Fruit fly (Drosophila melanogaster) whole organism, prepupa: ENCODE measurements around the gene CG15625.

Source experiments
- Blimp-1 ChIP-seq: fragments of 200-800 bp; sonication (Bioruptor generic); optimal IDR thresholded peaks from 3 replicates; lab custom pipeline; 2017; ENCODE audit warnings: missing biosample characterization, missing genetic modification characterization, mild to moderate bottlenecking, moderate library complexity, missing genetic modification reagents
- CG10631 ChIP-seq: fragments of 200-800 bp; sonication (Bioruptor generic); optimal IDR thresholded peaks from 2 replicates; lab custom pipeline; 2016; ENCODE audit warnings: missing biosample characterization, missing genetic modification characterization
- CG11294 ChIP-seq: fragments of 200-800 bp; sonication (Bioruptor generic); IDR thresholded peaks from 2 replicates; pipeline ENCODE4 v1.3.6; 2022; ENCODE audit warnings: missing biosample characterization, missing genetic modification characterization
- CG11762 ChIP-seq: fragments of 200-800 bp; sonication (Bioruptor generic); optimal IDR thresholded peaks from 3 replicates; lab custom pipeline; 2016; ENCODE audit warnings: missing biosample characterization, missing genetic modification characterization; ENCODE audit not compliant: insufficient read depth
- CG15336 ChIP-seq: fragments of 200-800 bp; sonication (Bioruptor generic); IDR thresholded peaks from 2 replicates; pipeline ENCODE4 v1.3.6; 2022; ENCODE audit warnings: missing biosample characterization, missing genetic modification characterization
- CG1621 ChIP-seq: fragments of 200-800 bp; sonication (Bioruptor generic); optimal IDR thresholded peaks from 3 replicates; lab custom pipeline; 2018; ENCODE audit warnings: missing biosample characterization, mild to moderate bottlenecking, missing genetic modification characterization
- CG16779 ChIP-seq: fragments of 200-800 bp; sonication (Bioruptor generic); optimal IDR thresholded peaks from 3 replicates; lab custom pipeline; 2017; ENCODE audit warnings: missing biosample characterization, mild to moderate bottlenecking, missing genetic modification characterization
- CG3032 ChIP-seq: fragments of 200-800 bp; optimal IDR thresholded peaks from 2 replicates; lab custom pipeline; 2019; ENCODE audit warnings: missing biosample characterization, mild to moderate bottlenecking, missing genetic modification characterization, moderate library complexity
- CG31627 ChIP-seq: fragments of 200-800 bp; sonication (Bioruptor generic); optimal IDR thresholded peaks from 3 replicates; lab custom pipeline; 2016; ENCODE audit warnings: missing biosample characterization, missing genetic modification characterization
- CG34406 ChIP-seq: fragments of 200-800 bp; sonication (Bioruptor generic); optimal IDR thresholded peaks from 3 replicates; lab custom pipeline; 2016; ENCODE audit warnings: missing biosample characterization, missing genetic modification characterization
- CG3919 ChIP-seq: fragments of 200-800 bp; sonication (Bioruptor generic); optimal IDR thresholded peaks from 3 replicates; lab custom pipeline; 2016; ENCODE audit warnings: missing biosample characterization, missing genetic modification characterization
- CG4318 ChIP-seq: fragments of 200-800 bp; sonication (Bioruptor generic); optimal IDR thresholded peaks from 3 replicates; lab custom pipeline; 2017; ENCODE audit warnings: missing biosample characterization, mild to moderate bottlenecking, missing genetic modification characterization
- CG6163 ChIP-seq: fragments of 200-800 bp; sonication (Bioruptor generic); IDR thresholded peaks from 3 replicates; pipeline ENCODE4 v1.3.6; 2022; ENCODE audit warnings: missing biosample characterization, missing genetic modification characterization
- CG6276 ChIP-seq: fragments of 200-800 bp; sonication (Bioruptor generic); optimal IDR thresholded peaks from 2 replicates; lab custom pipeline; 2017; ENCODE audit warnings: missing biosample characterization, mild to moderate bottlenecking, missing genetic modification characterization
- CG6792 ChIP-seq: fragments of 200-800 bp; sonication (Bioruptor generic); optimal IDR thresholded peaks from 3 replicates; lab custom pipeline; 2016; ENCODE audit warnings: missing biosample characterization, missing genetic modification characterization
- CG6808 ChIP-seq: fragments of 200-800 bp; sonication (Bioruptor generic); optimal IDR thresholded peaks from 3 replicates; lab custom pipeline; 2017; ENCODE audit warnings: missing biosample characterization, missing genetic modification characterization, mild to moderate bottlenecking, moderate library complexity, missing genetic modification reagents
- CG6854 ChIP-seq: fragments of 200-800 bp; sonication (Bioruptor generic); optimal IDR thresholded peaks from 2 replicates; lab custom pipeline; 2017; ENCODE audit warnings: missing biosample characterization, mild to moderate bottlenecking, missing genetic modification characterization
- CG7368 ChIP-seq: fragments of 200-800 bp; sonication (Bioruptor generic); optimal IDR thresholded peaks from 3 replicates; lab custom pipeline; 2016; ENCODE audit warnings: missing biosample characterization, missing genetic modification characterization
- CG8319 ChIP-seq: fragments of 200-800 bp; sonication (Bioruptor generic); optimal IDR thresholded peaks from 3 replicates; lab custom pipeline; 2016; ENCODE audit warnings: missing biosample characterization, missing genetic modification characterization
- CG8632 ChIP-seq: fragments of 200-800 bp; sonication (Bioruptor generic); optimal IDR thresholded peaks from 3 replicates; lab custom pipeline; 2016; ENCODE audit warnings: missing biosample characterization, missing genetic modification characterization
- CG9139 ChIP-seq: fragments of 200-800 bp; sonication (Bioruptor generic); optimal IDR thresholded peaks from 3 replicates; lab custom pipeline; 2017; ENCODE audit warnings: missing biosample characterization, mild to moderate bottlenecking, missing genetic modification characterization
- Eip75B ChIP-seq: fragments of 200-800 bp; sonication (Bioruptor generic); optimal IDR thresholded peaks from 3 replicates; lab custom pipeline; 2016; ENCODE audit warnings: missing biosample characterization, missing genetic modification characterization
- Eip78C ChIP-seq: fragments of 200-800 bp; sonication (Bioruptor generic); peaks from one replicate; lab custom pipeline; 2016; ENCODE audit warnings: missing biosample characterization, missing genetic modification characterization
- Eip93F ChIP-seq: fragments of 200-800 bp; sonication (Bioruptor generic); optimal IDR thresholded peaks from 2 replicates; lab custom pipeline; 2016; ENCODE audit warnings: missing biosample characterization, mild to moderate bottlenecking, missing genetic modification characterization
- Ets96B ChIP-seq: fragments of 200-800 bp; optimal IDR thresholded peaks from 2 replicates; lab custom pipeline; 2019; ENCODE audit warnings: missing biosample characterization, mild to moderate bottlenecking, missing genetic modification characterization, moderate library complexity
- Gug ChIP-seq: fragments of 200-800 bp; sonication (Bioruptor generic); IDR thresholded peaks from 2 replicates; pipeline ENCODE4 v1.3.6; 2022; ENCODE audit warnings: missing biosample characterization, missing genetic modification characterization
- Hr38 ChIP-seq: sonication (Bioruptor generic); optimal IDR thresholded peaks from 2 replicates; lab custom pipeline; 2016; ENCODE audit warnings: missing biosample characterization, missing genetic modification characterization
- Hr39 ChIP-seq: fragments of 200-800 bp; sonication (Bioruptor generic); optimal IDR thresholded peaks from 2 replicates; lab custom pipeline; 2016; ENCODE audit warnings: missing biosample characterization, missing genetic modification characterization
- Hr4 ChIP-seq: fragments of 200-800 bp; sonication (Bioruptor generic); optimal IDR thresholded peaks from 3 replicates; lab custom pipeline; 2016; ENCODE audit warnings: missing biosample characterization, missing genetic modification characterization
- Lpt ChIP-seq: fragments of 200-800 bp; sonication (Bioruptor generic); optimal IDR thresholded peaks from 3 replicates; lab custom pipeline; 2016; ENCODE audit warnings: missing biosample characterization, missing genetic modification characterization
- Met ChIP-seq: fragments of 200-800 bp; sonication (Bioruptor generic); optimal IDR thresholded peaks from 3 replicates; lab custom pipeline; 2016; ENCODE audit warnings: missing biosample characterization, missing genetic modification characterization
- Smox ChIP-seq: fragments of 200-800 bp; sonication (Bioruptor generic); optimal IDR thresholded peaks from 3 replicates; lab custom pipeline; 2016; ENCODE audit warnings: missing biosample characterization, missing genetic modification characterization
- Sox14 ChIP-seq: fragments of 200-800 bp; sonication (Bioruptor generic); optimal IDR thresholded peaks from 3 replicates; lab custom pipeline; 2016; ENCODE audit warnings: missing biosample characterization, missing genetic modification characterization
- Sox15 ChIP-seq: fragments of 200-800 bp; sonication (Bioruptor generic); optimal IDR thresholded peaks from 3 replicates; lab custom pipeline; 2016; ENCODE audit warnings: missing biosample characterization, missing genetic modification characterization
- achi ChIP-seq: fragments of 200-800 bp; sonication (Bioruptor generic); optimal IDR thresholded peaks from 3 replicates; lab custom pipeline; 2016; ENCODE audit warnings: missing biosample characterization, missing genetic modification characterization
- cyc ChIP-seq: fragments of 200-800 bp; sonication (Bioruptor generic); optimal IDR thresholded peaks from 3 replicates; lab custom pipeline; 2016; ENCODE audit warnings: missing biosample characterization, missing genetic modification characterization
- dac ChIP-seq: fragments of 200-800 bp; sonication (Bioruptor generic); optimal IDR thresholded peaks from 2 replicates; lab custom pipeline; 2017; ENCODE audit warnings: missing biosample characterization, mild to moderate bottlenecking, missing genetic modification characterization
- dsx ChIP-seq: fragments of 200-800 bp; optimal IDR thresholded peaks from 3 replicates; lab custom pipeline; 2019; ENCODE audit warnings: missing biosample characterization, mild to moderate bottlenecking, missing genetic modification characterization, moderate library complexity; ENCODE audit not compliant: poor library complexity, severe bottlenecking
- eg ChIP-seq: fragments of 200-800 bp; sonication (Bioruptor generic); IDR thresholded peaks from 3 replicates; pipeline ENCODE4 v1.3.6; 2022; ENCODE audit warnings: missing biosample characterization, missing genetic modification characterization
- esn ChIP-seq: fragments of 200-800 bp; sonication (Bioruptor generic); optimal IDR thresholded peaks from 2 replicates; lab custom pipeline; 2016; ENCODE audit warnings: missing biosample characterization, mild to moderate bottlenecking, missing genetic modification characterization, moderate library complexity
- fd59A ChIP-seq: fragments of 200-800 bp; sonication (Bioruptor generic); optimal IDR thresholded peaks from 2 replicates; lab custom pipeline; 2017; ENCODE audit warnings: missing biosample characterization, mild to moderate bottlenecking, missing genetic modification characterization, missing genetic modification reagents
- fkh ChIP-seq: fragments of 200-800 bp; sonication (Bioruptor generic); optimal IDR thresholded peaks from 3 replicates; lab custom pipeline; 2017; ENCODE audit warnings: missing biosample characterization, mild to moderate bottlenecking, missing genetic modification characterization, moderate library complexity
- lz ChIP-seq: fragments of 200-800 bp; sonication (Bioruptor generic); optimal IDR thresholded peaks from 3 replicates; lab custom pipeline; 2016; ENCODE audit warnings: missing biosample characterization, missing genetic modification characterization
- net ChIP-seq: fragments of 200-800 bp; sonication (Bioruptor generic); optimal IDR thresholded peaks from 3 replicates; lab custom pipeline; 2016; ENCODE audit warnings: missing biosample characterization, missing genetic modification characterization
- pdm3 ChIP-seq: fragments of 200-800 bp; sonication (Bioruptor generic); optimal IDR thresholded peaks from 3 replicates; lab custom pipeline; 2016; ENCODE audit warnings: missing biosample characterization, missing genetic modification characterization
- salr ChIP-seq, 2 experiments: fragments of 200-800 bp; sonication (Bioruptor generic); optimal IDR thresholded peaks; 3 replicates each; lab custom pipeline; 2016 to 2018; ENCODE audit warnings: missing biosample characterization in 2 of 2, missing genetic modification characterization in 2 of 2, mild to moderate bottlenecking in 1 of 2
- ss ChIP-seq, 2 experiments: fragments of 200-800 bp; sonication (Bioruptor generic); optimal IDR thresholded peaks; 2 replicates in 1 of 2; 3 replicates in 1 of 2; lab custom pipeline; 2017 to 2018; ENCODE audit warnings: mild to moderate bottlenecking in 2 of 2, missing biosample characterization in 2 of 2, missing genetic modification characterization in 2 of 2, moderate library complexity in 1 of 2
- svp ChIP-seq: fragments of 200-800 bp; sonication (Bioruptor generic); peaks from one replicate; lab custom pipeline; 2016; ENCODE audit warnings: missing biosample characterization, missing genetic modification characterization
- topi ChIP-seq: fragments of 200-800 bp; sonication (Bioruptor generic); optimal IDR thresholded peaks from 3 replicates; lab custom pipeline; 2016; ENCODE audit warnings: missing biosample characterization, missing genetic modification characterization
- vri ChIP-seq: fragments of 200-800 bp; sonication (Bioruptor generic); optimal IDR thresholded peaks from 3 replicates; lab custom pipeline; 2016; ENCODE audit warnings: missing biosample characterization, mild to moderate bottlenecking, missing genetic modification characterization

Gene CG15625

DNA sequence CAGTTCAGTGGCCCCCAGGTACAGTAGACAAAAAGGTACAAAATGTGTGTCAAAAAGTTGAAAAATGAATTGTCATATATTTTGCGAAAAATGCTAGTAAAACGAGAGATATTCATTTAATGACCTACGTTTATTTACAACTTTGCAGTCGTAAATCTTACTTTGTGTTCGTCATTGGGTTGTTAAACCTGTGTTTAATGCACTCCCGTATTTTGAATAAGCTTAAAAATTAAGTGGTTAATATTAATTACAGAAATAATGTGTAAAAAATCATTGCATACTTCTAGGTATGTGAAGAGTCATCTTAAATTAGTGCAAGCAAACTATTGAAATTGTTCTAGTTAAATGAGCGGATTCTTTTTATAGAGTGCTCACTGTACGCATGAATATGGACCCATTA is 1.3 kb upstream of the CG15625 start (continued):
- TF ChIP-seq Gug (GFP tag; lab: Robert Waterston, UW) (no peak), Sox14 (GFP tag; lab: Kevin White, UChicago) (peak; percentile 7), CG4318 (GFP tag; lab: Kevin White, UChicago) (no peak)

DNA sequence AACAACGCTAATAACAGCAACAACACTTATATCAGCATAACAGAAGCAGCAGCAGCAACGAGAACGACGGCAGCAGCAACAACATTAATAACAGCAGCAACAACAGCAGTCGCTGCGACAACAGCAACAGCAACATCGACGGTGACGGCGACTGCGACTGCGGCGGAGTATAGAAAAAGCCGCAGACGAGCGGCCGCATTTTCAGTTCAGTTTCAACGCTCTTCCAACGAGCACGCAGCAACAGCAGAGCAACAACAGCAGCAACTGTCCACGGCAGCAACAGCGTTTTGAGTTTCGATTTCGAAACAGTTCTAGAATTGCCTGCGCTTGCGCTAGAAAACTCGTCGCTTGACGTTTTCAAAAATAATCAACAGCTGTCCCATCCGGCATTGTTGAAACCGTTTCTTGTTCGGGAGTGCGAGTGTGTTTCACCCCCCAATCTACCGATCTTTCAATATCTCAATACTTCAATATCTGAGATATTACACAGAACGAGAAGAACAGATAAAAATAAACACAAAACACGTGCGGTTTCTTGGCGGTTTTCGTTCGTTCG is 2.2 kb downstream of the CG15625 start, which contains the start of gene CG3036:
CG3036 (plus strand) TSS at position 199 of the 556 bp plus-strand sequence.
- TF ChIP-seq CG6808 (no peak), ss (GFP tag; optimal IDR thresholded peaks at IDR 0.05; lab: Kevin White, UChicago) (peak; percentile 14 to 24), Eip75B (peak; percentile 46), Smox (GFP tag; lab: Kevin White, UChicago) (no peak), CG6792 (no peak), CG7368 (GFP tag; lab: Kevin White, UChicago) (peak; percentile 25), pdm3 (GFP tag; lab: Kevin White, UChicago) (no peak), CG3919 (GFP tag; lab: Kevin White, UChicago) (peak; percentile 68), Hr39 (GFP tag; lab: Kevin White, UChicago) (no peak), svp (GFP tag; lab: Kevin White, UChicago) (peak; percentile 84), CG11294 (no peak), dsx (GFP tag; lab: Kevin White, UChicago) (peak; percentile 67), dac (no peak), Blimp-1 (GFP tag; lab: Kevin White, UChicago) (no peak), Sox15 (GFP tag; lab: Kevin White, UChicago) (no peak), Gug (GFP tag; lab: Robert Waterston, UW) (no peak), Eip78C (peak; percentile 76), net (GFP tag; lab: Kevin White, UChicago) (peak; percentile 41), CG31627 (no peak), Hr4 (GFP tag; lab: Kevin White, UChicago) (no peak), CG34406 (GFP tag; lab: Kevin White, UChicago) (no peak), fd59A (GFP tag; lab: Kevin White, UChicago) (no peak), CG6276 (GFP tag; lab: Kevin White, UChicago) (no peak), cyc (GFP tag; lab: Kevin White, UChicago) (no peak), Lpt (GFP tag; lab: Kevin White, UChicago) (no peak), CG11762 (GFP tag; lab: Kevin White, UChicago) (no peak), eg (peak; percentile 38; the same call in 2 of the 3 replicates), vri (GFP tag; lab: Kevin White, UChicago) (peak; percentile 28), topi (GFP tag; lab: Kevin White, UChicago) (peak; percentile 37), CG15336 (GFP tag; lab: Robert Waterston, UW) (peak; percentile 46; the same call in 1 of the 2 replicates), CG16779 (tag; lab: Kevin White, UChicago) (peak; percentile 1), Eip93F (no peak), Hr38 (no peak), lz (GFP tag; lab: Kevin White, UChicago) (no peak), CG1621 (peak; percentile 40), salr (GFP tag; optimal IDR thresholded peaks at IDR 0.05; lab: Kevin White, UChicago) (no peak), Met (GFP tag; lab: Kevin White, UChicago) (peak; percentile 15), CG6163 (GFP tag; lab: Robert Waterston, UW) (peak; percentile 67), Ets96B (tag; lab: Kevin White, UChicago) (peak; percentile 11), fkh (GFP tag; lab: Kevin White, UChicago) (peak; percentile 25), CG4318 (GFP tag; lab: Kevin White, UChicago) (no peak), CG8632 (GFP tag; lab: Kevin White, UChicago) (no peak), CG10631 (GFP tag; lab: Kevin White, UChicago) (no peak), achi (no peak), CG8319 (GFP tag; lab: Kevin White, UChicago) (no peak), CG6854 (GFP tag; lab: Kevin White, UChicago) (peak; percentile 51), CG3032 (tag; lab: Kevin White, UChicago) (no peak), CG9139 (GFP tag; lab: Kevin White, UChicago) (peak; percentile 47), esn (peak; percentile 2)
